Fruit fly (Drosophila melanogaster) whole organism, pupa: ENCODE measurements around the gene Prosbeta2R1.

Experiments used
- CG10348 ChIP-seq: fragments of 200-800 bp; sonication (Bioruptor generic); IDR thresholded peaks from 2 replicates; pipeline ENCODE4 v1.3.6; 2022; ENCODE audit warnings: missing biosample characterization, missing genetic modification characterization
- CG12605 ChIP-seq: fragments of 200-800 bp; sonication (Bioruptor generic); IDR thresholded peaks from 2 replicates; pipeline ENCODE4 v1.3.6; 2022; ENCODE audit warnings: missing biosample characterization, missing genetic modification characterization
- CG13204 ChIP-seq: fragments of 200-800 bp; sonication (Bioruptor generic); optimal IDR thresholded peaks from 2 replicates; lab custom pipeline; 2018; ENCODE audit warnings: missing biosample characterization, mild to moderate bottlenecking, missing genetic modification characterization, moderate library complexity
- CG14655 ChIP-seq: fragments of 200-800 bp; sonication (Bioruptor generic); optimal IDR thresholded peaks from 3 replicates; lab custom pipeline; 2017; ENCODE audit warnings: mild to moderate bottlenecking, missing biosample characterization, missing genetic modification reagents, missing genetic modification characterization
- CG15710 ChIP-seq: fragments of 200-800 bp; sonication (Bioruptor generic); optimal IDR thresholded peaks from 2 replicates; lab custom pipeline; 2018; ENCODE audit warnings: missing biosample characterization, mild to moderate bottlenecking, missing genetic modification characterization, moderate library complexity
- CG17806 ChIP-seq: fragments of 200-800 bp; sonication (Bioruptor generic); optimal IDR thresholded peaks from 2 replicates; lab custom pipeline; 2018; ENCODE audit warnings: missing biosample characterization, mild to moderate bottlenecking, missing genetic modification characterization, moderate library complexity
- CG32121 ChIP-seq: fragments of 200-800 bp; sonication (Bioruptor generic); IDR thresholded peaks from 2 replicates; pipeline ENCODE4 v1.3.6; 2022; ENCODE audit warnings: missing biosample characterization, missing genetic modification characterization
- CG34367 ChIP-seq: fragments of 200-800 bp; sonication (Bioruptor generic); optimal IDR thresholded peaks from 2 replicates; lab custom pipeline; 2018; ENCODE audit warnings: missing biosample characterization, mild to moderate bottlenecking, missing genetic modification characterization
- CG4496 ChIP-seq: fragments of 200-800 bp; sonication (Bioruptor generic); IDR thresholded peaks from 3 replicates; pipeline ENCODE4 v1.3.6; 2022; ENCODE audit warnings: missing biosample characterization, missing genetic modification characterization
- CG8159 ChIP-seq: fragments of 200-800 bp; sonication (Bioruptor generic); optimal IDR thresholded peaks from 3 replicates; lab custom pipeline; 2018; ENCODE audit warnings: missing biosample characterization, mild to moderate bottlenecking, missing genetic modification characterization, moderate library complexity
- CG8301 ChIP-seq: fragments of 200-800 bp; sonication (Bioruptor generic); optimal IDR thresholded peaks from 2 replicates; lab custom pipeline; 2018; ENCODE audit warnings: missing biosample characterization, mild to moderate bottlenecking, missing genetic modification characterization
- CG9948 ChIP-seq: fragments of 200-800 bp; sonication (Bioruptor generic); optimal IDR thresholded peaks from 2 replicates; lab custom pipeline; 2018; ENCODE audit warnings: missing biosample characterization, mild to moderate bottlenecking, missing genetic modification characterization, moderate library complexity
- D1 ChIP-seq: fragments of 200-800 bp; sonication (Bioruptor generic); optimal IDR thresholded peaks from 2 replicates; lab custom pipeline; 2018; ENCODE audit warnings: missing biosample characterization, mild to moderate bottlenecking, missing genetic modification characterization, moderate library complexity
- EcR ChIP-seq: fragments of 200-800 bp; sonication (Bioruptor generic); optimal IDR thresholded peaks from 3 replicates; lab custom pipeline; 2019; ENCODE audit warnings: missing biosample characterization, missing genetic modification characterization, mild to moderate bottlenecking, moderate library complexity, missing genetic modification reagents
- Ets98B ChIP-seq: fragments of 200-800 bp; sonication (Bioruptor generic); IDR thresholded peaks from 2 replicates; pipeline ENCODE4 v1.3.6; 2022; ENCODE audit warnings: missing biosample characterization, missing genetic modification characterization
- Pif1A ChIP-seq: fragments of 200-800 bp; sonication (Bioruptor generic); optimal IDR thresholded peaks from 3 replicates; lab custom pipeline; 2016; ENCODE audit warnings: missing biosample characterization, missing genetic modification characterization
- Pif1B ChIP-seq: fragments of 200-800 bp; sonication (Bioruptor generic); optimal IDR thresholded peaks from 3 replicates; lab custom pipeline; 2016; ENCODE audit warnings: missing biosample characterization, missing genetic modification characterization
- Snoo ChIP-seq: fragments of 200-800 bp; sonication (Bioruptor generic); optimal IDR thresholded peaks from 3 replicates; lab custom pipeline; 2017; ENCODE audit warnings: missing biosample characterization, mild to moderate bottlenecking, missing genetic modification characterization, inconsistent platforms
- fd96Ca ChIP-seq: fragments of 200-800 bp; sonication (Bioruptor generic); IDR thresholded peaks from 3 replicates; pipeline ENCODE4 v1.3.6; 2022; ENCODE audit warnings: missing biosample characterization, missing genetic modification characterization
- gl ChIP-seq: fragments of 200-800 bp; sonication (Bioruptor generic); optimal IDR thresholded peaks from 2 replicates; lab custom pipeline; 2018; ENCODE audit warnings: missing biosample characterization, mild to moderate bottlenecking, missing genetic modification characterization
- rn ChIP-seq: fragments of 200-800 bp; sonication (Bioruptor generic); IDR thresholded peaks from 2 replicates; pipeline ENCODE4 v1.3.6; 2022; ENCODE audit warnings: missing biosample characterization, missing genetic modification characterization

Prosbeta2R1 gene

DNA sequence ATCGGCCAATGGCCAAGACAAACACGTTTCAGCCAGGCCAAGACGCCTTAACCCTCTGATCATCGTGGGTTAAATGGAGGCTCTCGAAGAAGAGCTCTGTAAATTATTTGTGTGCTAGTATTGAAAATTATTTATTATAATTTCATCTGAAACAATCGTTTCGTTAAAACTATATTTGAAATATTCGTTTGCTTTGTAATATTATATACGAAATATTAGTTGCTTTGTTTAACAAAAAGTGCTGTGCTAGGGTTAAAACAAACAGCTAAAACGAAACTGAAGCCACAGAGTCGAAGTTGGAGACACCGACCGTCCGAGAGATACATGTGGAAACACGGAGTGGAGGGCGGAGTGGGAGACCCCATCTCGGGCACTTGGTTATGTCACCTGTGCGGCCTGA is 22.2 kb upstream of the Prosbeta2R1 start:
- peak; percentile 84 for TF ChIP-seq CG4496 (GFP tag; lab: Robert Waterston, UW)
- TF ChIP-seq D1 (tag; lab: Kevin White, UChicago) = no peak
- TF ChIP-seq Pif1B (GFP tag; lab: Kevin White, UChicago) = peak; percentile 68
- TF ChIP-seq Ets98B (GFP tag; lab: Robert Waterston, UW) = peak; percentile 84
- no peak for TF ChIP-seq CG34367 (tag; lab: Kevin White, UChicago)
- TF ChIP-seq CG12605 = peak; percentile 82
- 0 out of 2 replicates have a peak, but pooled peaks have one; percentile 45 for TF ChIP-seq rn (GFP tag; lab: Robert Waterston, UW)
- TF ChIP-seq CG13204 (GFP tag; lab: Kevin White, UChicago) = no peak
- TF ChIP-seq CG8159 = no peak
- peak; percentile 48 for TF ChIP-seq CG15710 (tag; lab: Kevin White, UChicago)
- no peak for TF ChIP-seq Snoo
- TF ChIP-seq CG17806 (tag; lab: Kevin White, UChicago) = no peak
- TF ChIP-seq gl (tag; lab: Kevin White, UChicago) = no peak
- 0 out of 2 replicates have a peak, but pooled peaks have one; percentile 10 for TF ChIP-seq CG10348 (GFP tag; lab: Robert Waterston, UW)
- TF ChIP-seq CG9948 (tag; lab: Kevin White, UChicago) = peak; percentile 47
- TF ChIP-seq EcR = no peak
- peak; percentile 83 for TF ChIP-seq Pif1A (GFP tag; lab: Kevin White, UChicago)
- peak; percentile 87 for TF ChIP-seq CG32121 (GFP tag; lab: Robert Waterston, UW)
- no peak for TF ChIP-seq CG8301 (tag; lab: Kevin White, UChicago)
- TF ChIP-seq CG14655 (GFP tag; lab: Kevin White, UChicago) = peak; percentile 11
- peak; percentile 77 for TF ChIP-seq fd96Ca (GFP tag; lab: Robert Waterston, UW)

dm6 chrX:5789187-5789586 is 19.6 kb upstream of the Prosbeta2R1 start, which contains the start of gene CG15767:
Gene CG15767 (plus strand): TSS chrX:5789487.
- TF ChIP-seq Snoo (no peak), CG13204 (GFP tag; lab: Kevin White, UChicago) (no peak), CG34367 (tag; lab: Kevin White, UChicago) (no peak), CG8159 (no peak), Ets98B (GFP tag; lab: Robert Waterston, UW) (no peak), D1 (tag; lab: Kevin White, UChicago) (no peak), CG8301 (tag; lab: Kevin White, UChicago) (no peak), CG9948 (tag; lab: Kevin White, UChicago) (no peak), rn (GFP tag; lab: Robert Waterston, UW) (no peak)
- TF ChIP-seq, all 21 proteins: peak for 0

DNA sequence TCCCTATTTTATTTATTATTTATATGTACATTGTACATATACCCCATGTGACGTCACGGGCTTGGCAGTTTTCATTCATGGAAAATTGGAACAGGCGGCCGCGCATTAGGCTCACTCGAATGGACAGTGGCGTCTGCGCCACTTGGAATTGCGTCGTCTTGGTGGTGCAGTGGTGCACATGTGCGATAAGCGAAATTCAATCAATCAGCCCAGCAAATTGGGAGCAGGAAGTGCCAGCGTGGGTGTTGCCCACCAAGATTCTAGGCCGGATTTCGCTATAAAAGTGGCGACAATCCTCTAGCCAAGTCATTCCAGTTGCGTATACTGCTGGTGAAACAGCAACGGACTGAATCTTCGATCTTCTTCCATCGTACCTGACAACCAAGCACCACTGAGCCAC is 16.9 kb upstream of the Prosbeta2R1 start, which contains the start of gene CG12239:
Gene CG12239, plus strand, starts transcription at position 301 of the 400 bp plus-strand sequence.
- no peak for TF ChIP-seq Pif1B (GFP tag; lab: Kevin White, UChicago)
- no peak for TF ChIP-seq CG17806 (tag; lab: Kevin White, UChicago)
- no peak for TF ChIP-seq CG13204 (GFP tag; lab: Kevin White, UChicago)
- no peak for TF ChIP-seq CG4496 (GFP tag; lab: Robert Waterston, UW)
- no peak for TF ChIP-seq D1 (tag; lab: Kevin White, UChicago)

DNA sequence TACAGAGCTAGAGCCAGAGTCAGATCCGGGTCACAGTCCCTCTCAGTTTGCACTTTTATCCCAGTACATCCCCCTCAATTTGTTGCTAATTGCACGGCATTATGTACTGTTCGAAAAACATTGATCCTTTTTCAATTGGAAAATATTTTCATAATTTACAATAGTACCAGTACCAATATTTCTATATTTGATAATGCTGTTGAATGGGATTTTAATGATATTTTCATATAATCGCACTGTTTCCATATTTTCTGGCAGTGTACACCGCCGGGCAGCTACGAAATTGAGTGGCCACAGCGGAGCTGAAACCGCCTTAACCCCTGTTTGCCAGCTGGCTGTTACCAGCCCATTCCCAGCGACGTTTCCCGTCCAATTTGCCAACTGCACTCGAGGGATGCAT is 8.1 kb upstream of the Prosbeta2R1 start:
- TF ChIP-seq Ets98B (GFP tag; lab: Robert Waterston, UW) (no peak), CG4496 (GFP tag; lab: Robert Waterston, UW) (peak; percentile 21; the same call in 1 of the 3 replicates)

DNA sequence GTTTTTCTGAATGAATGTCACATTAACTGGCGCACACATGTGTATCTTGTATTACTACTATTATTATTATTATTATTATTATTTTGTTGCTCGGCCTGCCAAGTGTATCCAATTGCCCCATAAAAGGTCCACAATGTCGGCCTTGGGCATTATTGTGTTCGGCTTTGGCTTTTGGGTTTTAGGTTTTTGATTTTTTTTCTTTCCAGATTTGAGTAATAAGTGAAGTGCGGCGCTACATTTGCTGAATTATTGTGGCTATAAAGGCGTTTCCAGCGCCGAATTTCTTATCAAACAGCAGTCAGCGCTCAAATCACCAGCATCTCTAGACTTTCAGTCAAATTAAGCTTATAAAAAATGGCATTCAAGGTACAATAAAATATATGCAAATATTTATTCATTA is 4.4 kb upstream of the Prosbeta2R1 start, which contains the start of gene Cpr5C:
Gene Cpr5C, plus strand, starts transcription at position 301 of the 400 bp plus-strand sequence.
- TF ChIP-seq D1 (tag; lab: Kevin White, UChicago) (no peak), Ets98B (GFP tag; lab: Robert Waterston, UW) (no peak), CG4496 (GFP tag; lab: Robert Waterston, UW) (no peak), CG12605 (no peak), CG8301 (tag; lab: Kevin White, UChicago) (no peak), CG10348 (GFP tag; lab: Robert Waterston, UW) (no peak), CG8159 (no peak), CG13204 (GFP tag; lab: Kevin White, UChicago) (no peak), CG17806 (tag; lab: Kevin White, UChicago) (no peak), rn (GFP tag; lab: Robert Waterston, UW) (no peak), CG15710 (tag; lab: Kevin White, UChicago) (no peak), Pif1B (GFP tag; lab: Kevin White, UChicago) (no peak), CG32121 (GFP tag; lab: Robert Waterston, UW) (no peak), Snoo (no peak), fd96Ca (GFP tag; lab: Robert Waterston, UW) (no peak), CG9948 (tag; lab: Kevin White, UChicago) (no peak), EcR (no peak), CG14655 (GFP tag; lab: Kevin White, UChicago) (no peak)
- TF ChIP-seq, all 21 proteins: peak for 0

- TF ChIP-seq CG17806 (tag; lab: Kevin White, UChicago) (no peak), CG34367 (tag; lab: Kevin White, UChicago) (no peak), CG12605 (no peak), CG13204 (GFP tag; lab: Kevin White, UChicago) (no peak), fd96Ca (GFP tag; lab: Robert Waterston, UW) (no peak), CG14655 (GFP tag; lab: Kevin White, UChicago) (no peak), CG9948 (tag; lab: Kevin White, UChicago) (no peak), CG8301 (tag; lab: Kevin White, UChicago) (no peak), EcR (no peak), Snoo (no peak), Pif1A (GFP tag; lab: Kevin White, UChicago) (no peak), CG10348 (GFP tag; lab: Robert Waterston, UW) (no peak), Pif1B (GFP tag; lab: Kevin White, UChicago) (no peak), gl (tag; lab: Kevin White, UChicago) (no peak), CG4496 (GFP tag; lab: Robert Waterston, UW) (no peak), rn (GFP tag; lab: Robert Waterston, UW) (no peak), CG15710 (tag; lab: Kevin White, UChicago) (no peak), D1 (tag; lab: Kevin White, UChicago) (no peak), CG32121 (GFP tag; lab: Robert Waterston, UW) (no peak)
Observed at dm6 chrX:5812877-5813276, 4.1 kb downstream of the Prosbeta2R1 start, which contains the start of gene CG44329. Gene CG44329 (minus strand): TSS chrX:5812977.
